Worm (Caenorhabditis elegans): ENCODE measurements around the gene vps-16.

The vps-16 gene

ce11 chrIII:6431766-6432228 is 1.2 kb upstream of the vps-16 start, which contains the start of the genes mrps-17 and txdc-9 (continued):
- TF ChIP-seq mxl-2 (GFP tag; conservative IDR thresholded peaks at IDR 0.05), result no peak
- TF ChIP-seq nhr-77 (tag; optimal IDR thresholded peaks at IDR 0.05), result peak; percentile 56
- no peak for TF ChIP-seq nhr-10 (tag; optimal IDR thresholded peaks at IDR 0.05)
- TF ChIP-seq F10B5.3 (tag; optimal IDR thresholded peaks at IDR 0.05), result no peak
- peak; percentile 63 for TF ChIP-seq ces-1 (GFP tag; optimal IDR thresholded peaks at IDR 0.05)
- TF ChIP-seq dve-1 (tag; optimal IDR thresholded peaks at IDR 0.05; ENCODE audit: insufficient read depth), result peak; percentile 71
- peak; percentile 30 for TF ChIP-seq fkh-10 (GFP tag; optimal IDR thresholded peaks at IDR 0.05)
- TF ChIP-seq ctbp-1 (GFP tag; IDR thresholded peaks at IDR 0.05), result no peak
- TF ChIP-seq zip-2 (tag; optimal IDR thresholded peaks at IDR 0.05), result no peak
- no peak for TF ChIP-seq fos-1 (tag; optimal IDR thresholded peaks at IDR 0.05)
- TF ChIP-seq F26F4.8 (GFP tag; conservative IDR thresholded peaks at IDR 0.05), result no peak
- TF ChIP-seq F44E2.7 (GFP tag; IDR thresholded peaks at IDR 0.05), result no peak
- TF ChIP-seq Y75B8A.6 (GFP tag; IDR thresholded peaks at IDR 0.05), result no peak
- no peak for TF ChIP-seq nhr-42 (GFP tag; IDR thresholded peaks at IDR 0.05)
- TF ChIP-seq ceh-32 (tag; optimal IDR thresholded peaks at IDR 0.05; ENCODE audit: poor library complexity), result no peak
- TF ChIP-seq lir-3 (tag; optimal IDR thresholded peaks at IDR 0.05), result no peak
- no peak for TF ChIP-seq ceh-28 (tag; optimal IDR thresholded peaks at IDR 0.05)
- TF ChIP-seq egl-43 (GFP tag; IDR thresholded peaks at IDR 0.05), result no peak
- no peak for TF ChIP-seq ceh-44 (GFP tag; IDR thresholded peaks at IDR 0.05)
- TF ChIP-seq lin-1 (GFP tag; IDR thresholded peaks at IDR 0.05), result no peak
- TF ChIP-seq jun-1 (tag; optimal IDR thresholded peaks at IDR 0.05), result no peak
- no peak for TF ChIP-seq cey-2 (tag; optimal IDR thresholded peaks at IDR 0.05; ENCODE audit: borderline replicate concordance, insufficient read depth)
- TF ChIP-seq Y48G9A.11 (GFP tag; IDR thresholded peaks at IDR 0.05), result no peak
- no peak for TF ChIP-seq T20F7.1 (GFP tag; optimal IDR thresholded peaks at IDR 0.05)
- TF ChIP-seq hlh-11 (tag; optimal IDR thresholded peaks at IDR 0.05), result peak; percentile 42
- TF ChIP-seq gei-8 (GFP tag; optimal IDR thresholded peaks at IDR 0.05), result no peak
- TF ChIP-seq hif-1 (tag; optimal IDR thresholded peaks at IDR 0.05), result no peak
- no peak for TF ChIP-seq ZK546.5 (tag; optimal IDR thresholded peaks at IDR 0.05)
- no peak for TF ChIP-seq Y5F2A.4 (GFP tag; optimal IDR thresholded peaks at IDR 0.05)
- no peak; the same call in 1 of the 2 replicates for TF ChIP-seq arid-1 (GFP tag; conservative IDR thresholded peaks at IDR 0.05)
- TF ChIP-seq vab-7 (GFP tag; IDR thresholded peaks at IDR 0.05), result no peak
- TF ChIP-seq mdt-29 (GFP tag; IDR thresholded peaks at IDR 0.05), result no peak
- TF ChIP-seq nhr-102 (tag; optimal IDR thresholded peaks at IDR 0.05), result no peak
- TF ChIP-seq nhr-28 (tag; optimal IDR thresholded peaks at IDR 0.05), result peak; percentile 52
- peak; percentile 61 for TF ChIP-seq hmg-1.1 (GFP tag; IDR thresholded peaks at IDR 0.05)
- TF ChIP-seq mdl-1 (tag; optimal IDR thresholded peaks at IDR 0.05), result peak in 1 of 2 experiments; percentile 19
- TF ChIP-seq dpl-1 (GFP tag; optimal IDR thresholded peaks at IDR 0.05), result peak; percentile 75
- no peak for TF ChIP-seq Y105C5A.15 (GFP tag; IDR thresholded peaks at IDR 0.05)
- no peak for TF ChIP-seq ztf-11 (tag; optimal IDR thresholded peaks at IDR 0.05)
- no peak for TF ChIP-seq nhr-111 (GFP tag; optimal IDR thresholded peaks at IDR 0.05)
- no peak for TF ChIP-seq skn-1 (tag; optimal IDR thresholded peaks at IDR 0.05)
- TF ChIP-seq ceh-62 (tag; optimal IDR thresholded peaks at IDR 0.05), result no peak
- TF ChIP-seq rbr-2 (tag; optimal IDR thresholded peaks at IDR 0.05), result peak; percentile 73
- no peak for TF ChIP-seq pqm-1 (tag; optimal IDR thresholded peaks at IDR 0.05)
- TF ChIP-seq nhr-41 (GFP tag; IDR thresholded peaks at IDR 0.05), result no peak
- TF ChIP-seq attf-4 (tag; optimal IDR thresholded peaks at IDR 0.05), result no peak
- TF ChIP-seq lin-38 (GFP tag; IDR thresholded peaks at IDR 0.05), result peak; percentile 93
- no peak for TF ChIP-seq spr-3 (GFP tag; optimal IDR thresholded peaks at IDR 0.05)
- TF ChIP-seq zag-1 (tag; optimal IDR thresholded peaks at IDR 0.05), result no peak
- no peak for TF ChIP-seq nhr-237 (tag; optimal IDR thresholded peaks at IDR 0.05)
- TF ChIP-seq nhr-48 (tag; optimal IDR thresholded peaks at IDR 0.05), result no peak
- no peak for TF ChIP-seq zfp-3 (GFP tag; conservative IDR thresholded peaks at IDR 0.05)
